Fruit fly (Drosophila melanogaster) whole organism, adult: ENCODE measurements around the gene CG46335.

Experiments
- CG12768 ChIP-seq: fragments of 200-800 bp; sonication (Bioruptor generic); optimal IDR thresholded peaks from 2 replicates; lab custom pipeline; 2017; ENCODE audit warnings: missing biosample characterization, missing genetic modification characterization, mild to moderate bottlenecking, moderate library complexity, missing genetic modification reagents
- Clk ChIP-seq: fragments of 200-800 bp; sonication (Bioruptor generic); optimal IDR thresholded peaks from 2 replicates; lab custom pipeline; 2017; ENCODE audit warnings: missing biosample characterization, missing genetic modification characterization
- Hr96 ChIP-seq: fragments of 200-800 bp; sonication (Bioruptor generic); optimal IDR thresholded peaks from 2 replicates; lab custom pipeline; 2016; ENCODE audit warnings: missing biosample characterization, missing genetic modification characterization
- Mnt ChIP-seq: fragments of 200-800 bp; sonication (Bioruptor generic); optimal IDR thresholded peaks from 2 replicates; lab custom pipeline; 2016; ENCODE audit warnings: missing biosample characterization, mild to moderate bottlenecking, missing genetic modification characterization
- toe ChIP-seq: fragments of 200-800 bp; sonication (Bioruptor generic); optimal IDR thresholded peaks from 2 replicates; lab custom pipeline; 2016; ENCODE audit warnings: missing biosample characterization, missing genetic modification characterization

- TF ChIP-seq Hr96 (GFP tag; lab: Kevin White, UChicago) (no peak), Mnt (GFP tag; lab: Kevin White, UChicago) (no peak), CG12768 (GFP tag; lab: Kevin White, UChicago) (no peak), Clk (GFP tag; lab: Kevin White, UChicago) (no peak), toe (GFP tag; lab: Kevin White, UChicago) (no peak)
These were observed 38.5 kb upstream of the CG46335 start for dm6 chr3R:27407049-27407448.
